Fruit fly (Drosophila melanogaster): Measurements from ENCODE around the gene CG10680.

DNA sequence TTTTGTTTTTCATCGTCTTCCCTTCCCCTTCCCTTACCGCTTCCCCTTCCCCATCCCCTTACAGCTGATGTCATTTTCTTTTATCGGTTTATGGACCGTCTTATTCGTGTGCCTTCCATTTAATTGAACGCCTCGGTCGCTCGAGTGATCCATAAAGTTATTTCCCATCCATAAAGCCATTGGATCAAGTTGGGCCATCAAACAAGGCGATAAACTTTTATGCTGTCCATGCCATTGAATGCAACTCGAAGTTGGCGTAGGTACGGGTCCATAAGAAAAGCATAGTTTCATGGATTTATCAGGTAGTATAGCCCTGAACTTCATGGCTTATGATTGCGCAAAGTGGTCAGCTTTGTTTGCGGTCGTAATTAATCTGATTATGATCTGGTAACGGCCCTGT lies 41.1 kb downstream of the CG10680 start:
- TF ChIP-seq grau (tag; optimal IDR thresholded peaks at IDR 0.05) (no peak), Asciz (GFP tag; optimal IDR thresholded peaks at IDR 0.05) (peak; percentile 1), CG1529 (GFP tag; optimal IDR thresholded peaks at IDR 0.05) (no peak), CG2120 (GFP tag; optimal IDR thresholded peaks at IDR 0.05) (no peak), odd (GFP tag; optimal IDR thresholded peaks at IDR 0.05) (no peak), ems (GFP tag; optimal IDR thresholded peaks at IDR 0.05) (no peak), fd3F (GFP tag; optimal IDR thresholded peaks at IDR 0.05) (no peak), D19B (GFP tag; optimal IDR thresholded peaks at IDR 0.05) (no peak), NC2β (GFP tag; optimal IDR thresholded peaks at IDR 0.05) (no peak), Opbp (GFP tag; IDR thresholded peaks at IDR 0.05; ENCODE audit: partially characterized antibody) (no peak), CG8944 (GFP tag; optimal IDR thresholded peaks at IDR 0.05) (no peak), Pdp1 (GFP tag; optimal IDR thresholded peaks at IDR 0.05) (no peak), CG6683 (GFP tag; optimal IDR thresholded peaks at IDR 0.05) (no peak), Sin3A (optimal IDR thresholded peaks at IDR 0.05) (no peak)

Data from whole organism, embryonic.